Worm (Caenorhabditis elegans) whole organism, L1 larva: ENCODE results near the gene old-2.

ENCODE experiments used
- C16A3.4 ChIP-seq: fragments of 150-350 bp; optimal IDR thresholded peaks from 2 replicates; lab custom pipeline; 2014; ENCODE audit warnings: missing biosample characterization, missing genetic modification characterization
- C34B4.2 ChIP-seq: sonication (generic microtip); optimal IDR thresholded peaks from 2 replicates; lab custom pipeline; 2017; ENCODE audit warnings: mild to moderate bottlenecking, missing genetic modification characterization, missing compliant biosample characterization
- F16B12.6 ChIP-seq: fragments of 150-350 bp; optimal IDR thresholded peaks from 2 replicates; lab custom pipeline; 2014; ENCODE audit warnings: missing biosample characterization, missing genetic modification characterization
- Y116A8C.19 ChIP-seq: sonication (generic microtip); optimal IDR thresholded peaks from 2 replicates; lab custom pipeline; 2016; ENCODE audit warnings: missing compliant biosample characterization, missing genetic modification characterization, borderline replicate concordance
- aha-1 ChIP-seq: fragments of 150-350 bp; optimal IDR thresholded peaks from 2 replicates; lab custom pipeline; 2014; ENCODE audit warnings: missing biosample characterization, missing genetic modification characterization
- alr-1 ChIP-seq: fragments of 200-800 bp; sonication (Bioruptor generic); optimal IDR thresholded peaks from 2 replicates; lab custom pipeline; 2018; ENCODE audit warnings: borderline replicate concordance, mild to moderate bottlenecking, missing genetic modification characterization, missing compliant biosample characterization
- aly-2 ChIP-seq: fragments of 150-350 bp; optimal IDR thresholded peaks from 2 replicates; lab custom pipeline; 2014; ENCODE audit warnings: missing biosample characterization, missing genetic modification characterization
- ama-1 ChIP-seq: fragments of 150-350 bp; optimal IDR thresholded peaks from 2 replicates; lab custom pipeline; 2014
- blmp-1 ChIP-seq: fragments of 150-350 bp; optimal IDR thresholded peaks from 2 replicates; lab custom pipeline; 2014; ENCODE audit warnings: missing biosample characterization, missing genetic modification characterization
- ceh-82 ChIP-seq, 3 experiments: fragments of 150-350 bp in 1 of 3; sonication (generic microtip) in 2 of 3; optimal IDR thresholded peaks; 2 replicates each; lab custom pipeline; 2014 to 2017; ENCODE audit warnings: missing biosample characterization in 3 of 3, missing genetic modification characterization in 3 of 3
- ceh-88 ChIP-seq: fragments of 200-800 bp; sonication (Bioruptor generic); IDR thresholded peaks from 2 replicates; pipeline ENCODE4 v1.3.6; 2022; ENCODE audit warnings: missing genetic modification characterization, missing compliant biosample characterization
- ceh-90 ChIP-seq: sonication (generic microtip); optimal IDR thresholded peaks from 2 replicates; lab custom pipeline; 2016; ENCODE audit warnings: missing genetic modification characterization, missing compliant biosample characterization
- dsc-1 ChIP-seq: sonication (generic microtip); optimal IDR thresholded peaks from 2 replicates; lab custom pipeline; 2016; ENCODE audit warnings: mild to moderate bottlenecking, missing genetic modification characterization, missing compliant biosample characterization
- efl-1 ChIP-seq, 4 experiments: fragments of 150-350 bp; optimal IDR thresholded peaks in 3 of 4; peaks in 1 of 4; 1 replicate in 1 of 4; 2 replicates in 3 of 4; lab custom pipeline; 2014; ENCODE audit warnings: missing biosample characterization in 2 of 4, missing genetic modification characterization in 2 of 4, missing genetic modification reagents in 2 of 4
- efl-3 ChIP-seq: fragments of 200-800 bp; sonication (Bioruptor generic); optimal IDR thresholded peaks from 2 replicates; lab custom pipeline; 2018; ENCODE audit warnings: mild to moderate bottlenecking, missing genetic modification characterization, missing compliant biosample characterization
- egl-13 ChIP-seq: sonication (generic microtip); optimal IDR thresholded peaks from 2 replicates; lab custom pipeline; 2016; ENCODE audit warnings: missing genotype, missing genetic modification reagents, missing genetic modification characterization, missing compliant biosample characterization
- egl-27 ChIP-seq, 2 experiments: fragments of 150-350 bp in 1 of 2; sonication (generic microtip); optimal IDR thresholded peaks; 3 replicates each; lab custom pipeline; 2017 to 2018; ENCODE audit warnings: missing biosample characterization in 2 of 2, missing genetic modification characterization in 2 of 2, missing genetic modification reagents in 2 of 2
- fkh-10 ChIP-seq: sonication (generic microtip); optimal IDR thresholded peaks from 2 replicates; lab custom pipeline; 2017; ENCODE audit warnings: missing biosample characterization, missing genetic modification reagents, missing genetic modification characterization
- fkh-4 ChIP-seq: sonication (generic microtip); optimal IDR thresholded peaks from 2 replicates; lab custom pipeline; 2016; ENCODE audit warnings: missing compliant biosample characterization, missing genetic modification characterization, borderline replicate concordance
- grh-1 ChIP-seq: fragments of 200-800 bp; sonication (Bioruptor generic); IDR thresholded peaks from 2 replicates; pipeline ENCODE4 v1.3.6; 2022; ENCODE audit warnings: missing genetic modification reagents, missing genetic modification characterization, missing compliant biosample characterization
- hlh-17 ChIP-seq: fragments of 200-800 bp; sonication (Bioruptor generic); optimal IDR thresholded peaks from 2 replicates; lab custom pipeline; 2018; ENCODE audit warnings: missing genetic modification characterization, mild to moderate bottlenecking, missing compliant biosample characterization, moderate library complexity, borderline replicate concordance
- hlh-4 ChIP-seq: sonication (generic microtip); optimal IDR thresholded peaks from 2 replicates; lab custom pipeline; 2016; ENCODE audit warnings: mild to moderate bottlenecking, missing genetic modification characterization, missing compliant biosample characterization
- hpl-2 ChIP-seq: fragments of 150-350 bp; optimal IDR thresholded peaks from 2 replicates; lab custom pipeline; 2014; ENCODE audit warnings: missing biosample characterization, missing genetic modification reagents, missing genetic modification characterization
- irx-1 ChIP-seq: sonication (generic microtip); optimal IDR thresholded peaks from 2 replicates; lab custom pipeline; 2016; ENCODE audit warnings: missing genetic modification characterization, missing compliant biosample characterization
- jun-1 ChIP-seq: fragments of 150-350 bp; optimal IDR thresholded peaks from 2 replicates; lab custom pipeline; 2014; ENCODE audit warnings: missing biosample characterization, missing genetic modification reagents, missing genetic modification characterization
- lin-15B ChIP-seq: fragments of 150-350 bp; sonication (generic microtip); optimal IDR thresholded peaks from 3 replicates; lab custom pipeline; 2014; ENCODE audit warnings: missing biosample characterization, missing genetic modification characterization
- lin-35 ChIP-seq, 2 experiments: fragments of 150-350 bp; optimal IDR thresholded peaks; 2 replicates each; lab custom pipeline; 2014; ENCODE audit warnings: missing biosample characterization in 2 of 2, missing genetic modification characterization in 2 of 2, missing genetic modification reagents in 2 of 2
- lin-39 ChIP-seq: fragments of 150-350 bp; optimal IDR thresholded peaks from 2 replicates; lab custom pipeline; 2014; ENCODE audit warnings: missing biosample characterization, missing genetic modification reagents, missing genetic modification characterization
- lir-3 ChIP-seq: sonication (generic microtip); optimal IDR thresholded peaks from 2 replicates; lab custom pipeline; 2016; ENCODE audit warnings: mild to moderate bottlenecking, missing genetic modification characterization, moderate library complexity, missing compliant biosample characterization; ENCODE audit not compliant: poor library complexity
- mdl-1 ChIP-seq, 2 experiments: fragments of 150-350 bp; optimal IDR thresholded peaks; 2 replicates each; lab custom pipeline; 2014 to 2017; ENCODE audit warnings: missing biosample characterization in 2 of 2, missing genetic modification characterization in 2 of 2, inconsistent platforms in 1 of 2
- mef-2 ChIP-seq: fragments of 150-350 bp; optimal IDR thresholded peaks from 2 replicates; lab custom pipeline; 2014; ENCODE audit warnings: missing biosample characterization, missing genetic modification characterization
- mep-1 ChIP-seq: fragments of 150-350 bp; optimal IDR thresholded peaks from 2 replicates; lab custom pipeline; 2014; ENCODE audit warnings: missing biosample characterization, missing genetic modification characterization
- nhr-19 ChIP-seq: fragments of 200-800 bp; sonication (Bioruptor generic); conservative IDR thresholded peaks from 2 replicates; pipeline ENCODE4 v1.3.6; 2022; ENCODE audit warnings: missing genetic modification characterization, missing compliant biosample characterization
- nhr-77 ChIP-seq: fragments of 150-350 bp; optimal IDR thresholded peaks from 2 replicates; lab custom pipeline; 2014; ENCODE audit warnings: missing biosample characterization, missing genetic modification characterization
- nhr-84 ChIP-seq: sonication (generic microtip); optimal IDR thresholded peaks from 2 replicates; lab custom pipeline; 2017; ENCODE audit warnings: missing biosample characterization, missing genetic modification characterization
- nhr-85 ChIP-seq: sonication (generic microtip); peaks from one replicate; lab custom pipeline; 2016; ENCODE audit warnings: missing genetic modification characterization, inconsistent platforms, missing compliant biosample characterization
- pag-3 ChIP-seq: sonication (generic microtip); optimal IDR thresholded peaks from 2 replicates; lab custom pipeline; 2017; ENCODE audit warnings: missing genetic modification characterization, mild to moderate bottlenecking, missing compliant biosample characterization, antibody characterized with exemption, borderline replicate concordance; ENCODE audit not compliant: insufficient read depth
- pax-3 ChIP-seq: fragments of 200-800 bp; sonication (Bioruptor generic); optimal IDR thresholded peaks from 2 replicates; lab custom pipeline; 2018; ENCODE audit warnings: mild to moderate bottlenecking, missing genetic modification characterization, moderate library complexity, missing compliant biosample characterization
- skn-1 ChIP-seq: fragments of 150-350 bp; optimal IDR thresholded peaks from 2 replicates; lab custom pipeline; 2014; ENCODE audit warnings: missing biosample characterization, missing genetic modification characterization
- snpc-4 ChIP-seq: fragments of 150-350 bp; optimal IDR thresholded peaks from 2 replicates; lab custom pipeline; 2014; ENCODE audit warnings: missing biosample characterization, missing genetic modification characterization
- snu-23 ChIP-seq: sonication (generic microtip); optimal IDR thresholded peaks from 2 replicates; lab custom pipeline; 2016; ENCODE audit warnings: missing genetic modification characterization, missing compliant biosample characterization
- sptf-1 ChIP-seq: fragments of 150-350 bp; optimal IDR thresholded peaks from 2 replicates; lab custom pipeline; 2014; ENCODE audit warnings: missing biosample characterization, missing genetic modification characterization
- swsn-7 ChIP-seq: sonication (generic microtip); optimal IDR thresholded peaks from 2 replicates; lab custom pipeline; 2016; ENCODE audit warnings: missing genetic modification characterization, missing compliant biosample characterization
- tbx-2 ChIP-seq: sonication (generic microtip); optimal IDR thresholded peaks from 2 replicates; lab custom pipeline; 2016; ENCODE audit warnings: missing genetic modification characterization, missing compliant biosample characterization
- tlp-1 ChIP-seq: fragments of 150-350 bp; optimal IDR thresholded peaks from 2 replicates; lab custom pipeline; 2014; ENCODE audit warnings: missing biosample characterization, missing genetic modification characterization
- unc-130 ChIP-seq: fragments of 150-350 bp; optimal IDR thresholded peaks from 2 replicates; lab custom pipeline; 2017; ENCODE audit warnings: missing biosample characterization, missing genetic modification characterization, inconsistent platforms
- unc-62 ChIP-seq: fragments of 150-350 bp; optimal IDR thresholded peaks from 2 replicates; lab custom pipeline; 2014; ENCODE audit warnings: missing biosample characterization, missing genetic modification reagents, missing genetic modification characterization
- unc-86 ChIP-seq: sonication (generic microtip); optimal IDR thresholded peaks from 2 replicates; lab custom pipeline; 2016; ENCODE audit warnings: missing genetic modification characterization, missing compliant biosample characterization
- vab-15 ChIP-seq: sonication (generic microtip); optimal IDR thresholded peaks from 2 replicates; lab custom pipeline; 2017; ENCODE audit warnings: missing genotype, mild to moderate bottlenecking, missing genetic modification characterization, missing compliant biosample characterization
- zag-1 ChIP-seq: fragments of 150-350 bp; optimal IDR thresholded peaks from 2 replicates; lab custom pipeline; 2014; ENCODE audit warnings: missing biosample characterization, missing genetic modification characterization
- zip-4 ChIP-seq: fragments of 200-800 bp; sonication (Bioruptor generic); optimal IDR thresholded peaks from 2 replicates; lab custom pipeline; 2018; ENCODE audit warnings: mild to moderate bottlenecking, missing genetic modification characterization, moderate library complexity, missing compliant biosample characterization
- ztf-11 ChIP-seq, 2 experiments: sonication (generic microtip); optimal IDR thresholded peaks; 2 replicates each; lab custom pipeline; 2016 to 2017; ENCODE audit warnings: missing genetic modification characterization in 2 of 2, missing biosample characterization in 1 of 2, missing compliant biosample characterization in 1 of 2
- ztf-4 ChIP-seq: fragments of 150-350 bp; optimal IDR thresholded peaks from 2 replicates; lab custom pipeline; 2014; ENCODE audit warnings: missing biosample characterization, missing genetic modification characterization

old-2 gene

ce11 chrII:9892409-9892808 lies 43.0 kb upstream of the old-2 start, which contains the start of gene C08H9.16:
Gene C08H9.16, plus strand, starts transcription at chrII:9892778.
- no peak for TF ChIP-seq mef-2
- TF ChIP-seq vab-15: no peak
- no peak for TF ChIP-seq C34B4.2 (tag; lab: Kevin White, UChicago)
- TF ChIP-seq hpl-2: no peak
- no peak for TF ChIP-seq egl-27 (tag; optimal IDR thresholded peaks at IDR 0.05; lab: Kevin White, UChicago)
- peak; percentile 28 for TF ChIP-seq ztf-4
- TF ChIP-seq nhr-85: peak; percentile 76
- TF ChIP-seq lin-35 (GFP tag; optimal IDR thresholded peaks at IDR 0.05; lab: Kevin White, UChicago): peak; percentile 30 to 71
- TF ChIP-seq F16B12.6 (tag; lab: Kevin White, UChicago): no peak
- TF ChIP-seq tlp-1 (tag; lab: Kevin White, UChicago): no peak
- TF ChIP-seq ceh-82 (tag; optimal IDR thresholded peaks at IDR 0.05; lab: Kevin White, UChicago): peak in 2 of 3 experiments; percentile 11 to 24
- no peak for TF ChIP-seq aha-1 (tag; lab: Kevin White, UChicago)
- TF ChIP-seq grh-1 (GFP tag; lab: Robert Waterston, UW): peak; percentile 86
- no peak for TF ChIP-seq ceh-90 (tag; lab: Kevin White, UChicago)
- TF ChIP-seq zip-4: no peak
- TF ChIP-seq nhr-19 (GFP tag; lab: Robert Waterston, UW): peak; percentile 24; the same call in 1 of the 2 replicates
- TF ChIP-seq ztf-11 (tag; optimal IDR thresholded peaks at IDR 0.05; lab: Kevin White, UChicago): no peak
- TF ChIP-seq blmp-1: peak; percentile 45
- no peak for TF ChIP-seq hlh-4 (tag; lab: Kevin White, UChicago)
- no peak for TF ChIP-seq lin-39 (tag; lab: Kevin White, UChicago)
- no peak for TF ChIP-seq fkh-10
- no peak for TF ChIP-seq zag-1
- TF ChIP-seq lin-15B (tag; lab: Kevin White, UChicago): peak; percentile 46
- TF ChIP-seq lir-3 (tag; lab: Kevin White, UChicago): no peak
- TF ChIP-seq hlh-17 (GFP tag; lab: Kevin White, UChicago): no peak
- no peak for TF ChIP-seq snpc-4 (tag; lab: Kevin White, UChicago)
- no peak for TF ChIP-seq pax-3 (tag; lab: Kevin White, UChicago)
- no peak for TF ChIP-seq dsc-1
- no peak for TF ChIP-seq nhr-77
- TF ChIP-seq skn-1 (tag; lab: Kevin White, UChicago): peak; percentile 58
- TF ChIP-seq efl-3: no peak
- no peak for TF ChIP-seq jun-1
- no peak for TF ChIP-seq aly-2 (tag; lab: Kevin White, UChicago)
- TF ChIP-seq unc-130: no peak
- no peak for TF ChIP-seq nhr-84 (tag; lab: Kevin White, UChicago)
- TF ChIP-seq unc-62 (GFP tag; lab: Kevin White, UChicago): no peak
- TF ChIP-seq mep-1: peak; percentile 46
- TF ChIP-seq swsn-7: peak; percentile 7
- peak; percentile 1 for TF ChIP-seq irx-1 (tag; lab: Kevin White, UChicago)
- TF ChIP-seq sptf-1 (tag; lab: Kevin White, UChicago): no peak
- no peak for TF ChIP-seq ama-1
- no peak for TF ChIP-seq Y116A8C.19
- TF ChIP-seq unc-86 (tag; lab: Kevin White, UChicago): no peak
- no peak for TF ChIP-seq pag-3 (tag; lab: Kevin White, UChicago)
- no peak for TF ChIP-seq fkh-4 (tag; lab: Kevin White, UChicago)
- peak; percentile 63 to 68 for TF ChIP-seq efl-1 (optimal IDR thresholded peaks at IDR 0.05; lab: Kevin White, UChicago)
- TF ChIP-seq efl-1 (GFP tag; optimal IDR thresholded peaks at IDR 0.05 in 1 of 2; lab: Kevin White, UChicago): peak; percentile 53 to 94
- no peak for TF ChIP-seq ceh-88 (GFP tag; lab: Robert Waterston, UW)
- TF ChIP-seq C16A3.4: peak; percentile 65
- TF ChIP-seq alr-1 (tag; lab: Kevin White, UChicago): no peak
- TF ChIP-seq snu-23: no peak
- TF ChIP-seq egl-13 (tag; lab: Kevin White, UChicago): no peak
- no peak for TF ChIP-seq mdl-1 (tag; optimal IDR thresholded peaks at IDR 0.05; lab: Kevin White, UChicago)
- TF ChIP-seq tbx-2 (tag; lab: Kevin White, UChicago): peak; percentile 31
